Fruit fly (Drosophila melanogaster): ENCODE measurements around the gene CG13775.

DNA sequence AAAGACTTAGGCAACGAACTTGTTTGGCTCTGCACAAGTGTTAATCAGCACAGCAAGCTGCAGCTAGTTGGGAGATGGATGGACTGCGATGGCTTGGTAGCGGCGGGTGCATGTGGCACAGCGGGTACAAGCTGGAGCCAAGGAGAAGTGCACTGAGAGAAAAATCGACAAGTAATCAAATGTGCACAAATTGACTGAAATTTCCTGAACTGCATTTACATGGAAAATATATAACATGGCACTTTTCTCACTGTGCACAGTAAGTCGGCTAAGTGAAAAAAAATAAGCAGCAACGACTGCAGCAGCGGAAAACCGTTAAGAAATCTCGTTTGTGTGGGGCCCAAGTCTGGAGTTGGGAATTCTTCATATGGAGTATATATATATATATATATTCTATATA, 34.3 kb upstream of the CG13775 start:
- TF ChIP-seq unc-4 (GFP tag; IDR thresholded peaks at IDR 0.05; ENCODE audit: partially characterized antibody) (no peak), wor (GFP tag; IDR thresholded peaks at IDR 0.05) (no peak), tna (GFP tag; IDR thresholded peaks at IDR 0.05; ENCODE audit: partially characterized antibody) (no peak), NK7.1 (GFP tag; optimal IDR thresholded peaks at IDR 0.05) (no peak)

All from whole organism, embryonic.